Fruit fly (Drosophila melanogaster): ENCODE data around the gene Acsf2.

DNA sequence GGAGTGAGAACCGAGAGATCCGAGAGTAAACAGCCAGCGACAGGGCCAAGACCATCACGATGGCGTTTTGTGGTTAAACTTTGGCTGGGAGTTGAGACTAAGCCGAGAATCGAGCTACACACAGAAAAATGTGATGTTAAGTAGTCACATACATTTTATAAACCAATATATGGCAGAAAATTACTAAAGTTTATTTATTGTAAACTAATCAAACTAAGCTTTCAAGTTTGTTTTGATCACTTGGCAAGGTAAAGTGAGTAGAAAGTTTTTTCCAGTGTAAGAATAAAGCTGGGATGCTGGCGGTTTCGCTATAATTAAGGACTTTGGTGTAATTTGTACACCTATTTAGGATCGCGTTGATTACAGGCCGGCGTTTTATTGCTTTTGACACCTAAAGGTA lies 30.5 kb upstream of the Acsf2 start:
- TF ChIP-seq h (optimal IDR thresholded peaks at IDR 0.05) (no peak), ttk (optimal IDR thresholded peaks at IDR 0.05) (no peak)

Data from Kc167 (cell line).